Fruit fly (Drosophila melanogaster) whole organism, wandering third instar larva: ENCODE data around the gene CG13627.

Experiments used
- Abd-B ChIP-seq: fragments of >200 bp; optimal IDR thresholded peaks from 2 replicates; lab custom pipeline; 2017; ENCODE audit warnings: missing biosample characterization, missing genetic modification characterization
- CG32264 ChIP-seq: fragments of 200-800 bp; sonication (Bioruptor generic); optimal IDR thresholded peaks from 2 replicates; lab custom pipeline; 2016; ENCODE audit warnings: missing biosample characterization, missing genetic modification characterization
- CG9705 ChIP-seq: fragments of 200-800 bp; sonication (Bioruptor generic); optimal IDR thresholded peaks from 2 replicates; lab custom pipeline; 2018; ENCODE audit warnings: missing biosample characterization, mild to moderate bottlenecking, missing genetic modification characterization
- CrebA ChIP-seq: fragments of 200-800 bp; sonication (Bioruptor generic); optimal IDR thresholded peaks from 2 replicates; lab custom pipeline; 2016; ENCODE audit warnings: missing biosample characterization, mild to moderate bottlenecking, missing genetic modification characterization, borderline replicate concordance
- Dfd ChIP-seq: fragments of >200 bp; optimal IDR thresholded peaks from 2 replicates; lab custom pipeline; 2017; ENCODE audit warnings: missing biosample characterization, missing genetic modification characterization
- Dif ChIP-seq: fragments of 200-275, 200-300 bp; sonication (Bioruptor generic); optimal IDR thresholded peaks from 2 replicates; lab custom pipeline; 2018; ENCODE audit warnings: missing biosample characterization, missing genetic modification characterization; ENCODE audit not compliant: partially characterized antibody
- GATAd ChIP-seq: sonication (Bioruptor generic); optimal IDR thresholded peaks from 2 replicates; lab custom pipeline; 2016; ENCODE audit warnings: missing biosample characterization, missing genetic modification characterization
- Hnf4 ChIP-seq: fragments of 200-800 bp; sonication (Bioruptor generic); optimal IDR thresholded peaks from 2 replicates; lab custom pipeline; 2016; ENCODE audit warnings: missing biosample characterization, mild to moderate bottlenecking, missing genetic modification characterization
- Hr78 ChIP-seq: fragments of >200 bp; optimal IDR thresholded peaks from 2 replicates; lab custom pipeline; 2017; ENCODE audit warnings: missing biosample characterization, missing genetic modification characterization
- Hr83 ChIP-seq: fragments of 200-300 bp; sonication (Bioruptor generic); optimal IDR thresholded peaks from 2 replicates; lab custom pipeline; 2016; ENCODE audit warnings: missing biosample characterization, mild to moderate bottlenecking, missing genetic modification characterization, moderate library complexity; ENCODE audit not compliant: poor library complexity, severe bottlenecking
- Jra ChIP-seq: sonication (Bioruptor generic); optimal IDR thresholded peaks from 2 replicates; lab custom pipeline; 2016; ENCODE audit warnings: missing biosample characterization, missing genetic modification characterization
- OdsH ChIP-seq: fragments of 200-800 bp; sonication (Bioruptor generic); optimal IDR thresholded peaks from 2 replicates; lab custom pipeline; 2016; ENCODE audit warnings: missing biosample characterization, mild to moderate bottlenecking, missing genetic modification characterization
- Rel ChIP-seq, 2 experiments: fragments of 200-800 bp; sonication (Bioruptor generic) in 1 of 2; optimal IDR thresholded peaks; 2 replicates in 1 of 2; 3 replicates in 1 of 2; lab custom pipeline; 2016 to 2019; ENCODE audit warnings: mild to moderate bottlenecking in 2 of 2, missing biosample characterization in 2 of 2, missing genetic modification characterization in 2 of 2, moderate library complexity in 1 of 2
- Vsx2 ChIP-seq: fragments of 200-300, 225-300 bp; sonication (Bioruptor generic); optimal IDR thresholded peaks from 2 replicates; lab custom pipeline; 2018; ENCODE audit warnings: missing biosample characterization, missing genetic modification characterization; ENCODE audit not compliant: partially characterized antibody
- dl ChIP-seq, 2 experiments: fragments of 175-275, 200-275 bp in 1 of 2; fragments of 200-275 bp in 1 of 2; sonication (Bioruptor generic); optimal IDR thresholded peaks; lab custom pipeline; 2018; ENCODE audit warnings: mild to moderate bottlenecking in 2 of 2, missing biosample characterization in 2 of 2, missing genetic modification characterization in 2 of 2, moderate library complexity in 2 of 2; ENCODE audit not compliant: partially characterized antibody in 2 of 2, insufficient read depth in 1 of 2
- dmrt93B ChIP-seq: fragments of 200-800 bp; sonication (Bioruptor generic); optimal IDR thresholded peaks from 2 replicates; lab custom pipeline; 2018; ENCODE audit warnings: missing biosample characterization, mild to moderate bottlenecking, missing genetic modification characterization
- ey ChIP-seq: fragments of 200-800 bp; sonication (Bioruptor generic); optimal IDR thresholded peaks from 2 replicates; lab custom pipeline; 2016; ENCODE audit warnings: missing biosample characterization, missing genetic modification characterization
- foxo ChIP-seq, 2 experiments: fragments of 200-800 bp; sonication (Bioruptor generic); optimal IDR thresholded peaks; 2 replicates in 1 of 2; 3 replicates in 1 of 2; lab custom pipeline; 2016 to 2017; ENCODE audit warnings: missing biosample characterization in 2 of 2, missing genetic modification characterization in 2 of 2
- fru ChIP-seq: fragments of 200-800 bp; sonication (Bioruptor generic); optimal IDR thresholded peaks from 3 replicates; lab custom pipeline; 2016; ENCODE audit warnings: missing biosample characterization, mild to moderate bottlenecking, missing genetic modification characterization
- jim ChIP-seq: fragments of 175-275, 200-325 bp; sonication (Bioruptor generic); optimal IDR thresholded peaks from 2 replicates; lab custom pipeline; 2016; ENCODE audit warnings: missing biosample characterization, mild to moderate bottlenecking, missing genetic modification characterization
- rgr ChIP-seq: fragments of 200-800 bp; sonication (Bioruptor generic); optimal IDR thresholded peaks from 3 replicates; lab custom pipeline; 2016; ENCODE audit warnings: missing biosample characterization, mild to moderate bottlenecking, missing genetic modification characterization
- sage ChIP-seq: fragments of 200-800 bp; sonication (Bioruptor generic); optimal IDR thresholded peaks from 2 replicates; lab custom pipeline; 2016; ENCODE audit warnings: missing biosample characterization, mild to moderate bottlenecking, missing genetic modification characterization
- sv ChIP-seq: fragments of 200-800 bp; sonication (Bioruptor generic); optimal IDR thresholded peaks from 3 replicates; lab custom pipeline; 2016; ENCODE audit warnings: missing biosample characterization, missing genetic modification characterization
- tai ChIP-seq: sonication (Bioruptor generic); optimal IDR thresholded peaks from 2 replicates; lab custom pipeline; 2016; ENCODE audit warnings: missing biosample characterization, missing genetic modification characterization
- usp ChIP-seq: fragments of >200 bp; optimal IDR thresholded peaks from 2 replicates; lab custom pipeline; 2017; ENCODE audit warnings: missing biosample characterization, missing genetic modification characterization
- woc ChIP-seq: sonication (Bioruptor generic); optimal IDR thresholded peaks from 2 replicates; lab custom pipeline; 2016; ENCODE audit warnings: missing biosample characterization, mild to moderate bottlenecking, missing genetic modification characterization

Gene CG13627

DNA sequence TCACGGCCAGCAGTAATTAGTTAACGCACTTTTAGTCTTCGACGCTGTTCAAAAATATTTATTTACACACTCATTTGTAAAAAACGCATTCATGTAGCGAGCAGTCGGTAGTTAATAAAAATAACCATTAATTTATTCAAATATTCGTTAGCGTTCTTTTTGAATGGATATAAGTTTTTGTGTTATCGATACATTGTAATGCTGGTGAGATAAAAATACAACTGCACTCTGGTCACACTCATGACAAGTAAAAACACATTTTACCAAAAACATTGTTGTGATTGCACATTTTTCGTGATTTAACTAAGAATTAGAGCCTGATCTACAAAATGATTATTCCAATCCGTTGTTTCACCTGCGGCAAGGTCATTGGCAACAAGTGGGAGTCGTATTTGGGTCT, 4.7 kb downstream of the CG13627 start, which contains the start of gene Polr2L:
Gene Polr2L, plus strand, starts transcription at position 223 of the 400 bp plus-strand sequence.
- TF ChIP-seq Hr83 (GFP tag; lab: Kevin White, UChicago) (no peak), Jra (GFP tag; lab: Kevin White, UChicago) (no peak), fru (GFP tag; lab: Kevin White, UChicago) (no peak), CrebA (no peak), Hnf4 (no peak), tai (GFP tag; lab: Kevin White, UChicago) (no peak)

DNA sequence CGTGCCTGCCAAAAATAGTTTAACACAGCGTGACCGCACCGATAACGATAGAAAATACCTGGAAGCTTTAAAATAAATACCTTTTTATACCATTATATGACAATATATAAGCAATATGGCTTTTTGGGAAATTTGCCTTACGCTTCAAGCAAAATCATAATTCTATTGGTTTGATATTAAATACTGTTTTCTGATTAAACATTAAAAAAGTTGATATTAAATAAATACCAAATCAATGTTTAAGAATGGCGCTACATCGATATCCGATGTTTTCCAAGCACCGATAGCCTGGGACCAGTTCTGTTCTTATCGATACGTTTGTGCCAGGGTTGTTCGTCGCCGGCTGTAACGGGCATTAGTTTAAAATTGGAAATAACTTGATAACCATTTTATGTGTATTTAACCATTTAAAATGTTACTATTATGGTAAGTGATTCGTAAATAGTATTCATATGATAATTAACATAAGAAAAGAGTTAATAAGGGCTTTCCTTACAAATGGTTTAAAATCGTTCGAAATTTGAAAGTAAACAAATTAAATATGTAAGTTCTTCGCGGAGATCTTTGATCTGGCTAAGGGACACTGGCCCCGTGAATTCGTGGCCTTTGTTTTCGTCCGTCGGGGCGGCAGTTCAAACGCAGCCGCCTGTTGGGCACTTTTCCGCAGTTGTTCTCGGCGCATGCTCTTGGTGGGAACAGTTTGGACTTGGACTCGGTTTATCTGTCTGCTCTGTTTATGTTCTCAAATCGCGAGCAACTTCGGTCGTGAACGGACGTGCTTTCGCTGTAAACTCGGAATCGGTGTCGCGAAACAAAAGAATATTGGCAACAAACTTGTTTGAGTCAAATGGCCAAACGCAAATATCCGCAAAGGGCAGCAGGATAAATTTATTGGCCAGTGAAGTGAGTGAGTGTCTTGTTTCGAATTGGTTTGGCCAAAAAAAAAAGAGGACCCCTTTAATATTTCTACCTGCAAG, 7.0 kb downstream of the CG13627 start, which contains the start of the genes CG13630 and tok:
Gene CG13630, minus strand, starts transcription at position 51 of the 977 bp plus-strand sequence.
Gene tok, plus strand, starts transcription at position 384 of the 977 bp plus-strand sequence.
- TF ChIP-seq OdsH (GFP tag; lab: Kevin White, UChicago) (no peak), Jra (GFP tag; lab: Kevin White, UChicago) (no peak), CrebA (no peak), Vsx2 (GFP tag; lab: Kevin White, UChicago) (peak; percentile 38), dl (GFP tag; optimal IDR thresholded peaks at IDR 0.05; lab: Kevin White, UChicago; ENCODE audit: insufficient read depth in 1 of 2, partially characterized antibody in 2 of 2) (no peak), dmrt93B (GFP tag; lab: Kevin White, UChicago) (no peak), Hr78 (GFP tag; lab: Kevin White, UChicago) (no peak), Hr83 (GFP tag; lab: Kevin White, UChicago) (no peak), Rel (GFP tag; optimal IDR thresholded peaks at IDR 0.05; lab: Kevin White, UChicago) (no peak), Rel (tag; optimal IDR thresholded peaks at IDR 0.05; lab: Kevin White, UChicago) (peak; percentile 13), sv (GFP tag; lab: Kevin White, UChicago) (no peak), Dif (GFP tag; lab: Kevin White, UChicago) (peak; percentile 53), Hnf4 (peak; percentile 39), Dfd (GFP tag; lab: Kevin White, UChicago) (no peak), rgr (peak; percentile 27), CG32264 (GFP tag; lab: Kevin White, UChicago) (no peak), woc (GFP tag; lab: Kevin White, UChicago) (no peak), GATAd (GFP tag; lab: Kevin White, UChicago) (no peak)
- TF ChIP-seq, all 38 proteins: peak for 5

DNA sequence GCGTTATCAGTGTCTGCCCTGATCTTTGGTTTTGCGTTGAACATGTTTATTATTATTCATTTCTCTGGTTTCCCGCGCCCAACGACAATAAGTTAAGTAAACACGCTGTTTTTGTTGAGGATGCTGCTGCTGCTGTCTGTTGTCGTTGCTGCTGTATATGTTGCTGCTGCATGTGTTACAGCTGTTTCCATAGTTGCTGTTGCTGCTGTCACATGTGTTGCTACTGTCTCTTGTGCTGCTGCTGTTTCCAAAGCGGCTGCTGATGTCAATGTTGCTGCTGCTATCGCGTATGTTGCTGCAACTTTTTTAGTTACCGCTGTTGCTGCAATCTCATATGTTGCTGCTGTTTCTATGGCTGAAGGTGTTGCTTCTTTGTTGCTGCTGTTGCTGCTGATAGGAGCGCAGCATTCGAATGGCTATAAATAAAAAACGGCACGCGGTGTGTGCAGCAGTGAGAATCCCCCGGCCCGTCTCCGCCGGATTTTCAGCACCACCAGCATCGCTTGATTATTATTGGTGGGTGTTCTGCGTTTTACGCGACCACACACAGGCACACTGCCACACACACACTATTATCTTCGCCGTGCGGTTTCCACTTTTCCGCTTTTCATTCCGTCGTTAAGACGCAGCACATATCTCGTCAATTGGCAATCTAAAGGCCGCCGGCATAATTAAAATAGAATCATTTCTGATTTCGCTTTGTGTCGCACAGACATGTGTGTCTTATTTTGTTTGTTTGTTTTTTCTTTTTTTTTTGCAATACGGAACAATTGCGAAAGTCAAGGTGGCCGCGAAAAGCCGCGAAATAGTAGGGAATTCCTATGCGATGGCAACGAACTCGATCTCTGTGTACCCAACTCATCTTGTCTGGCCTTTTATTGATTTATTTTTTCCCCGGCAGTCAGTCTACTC, 8.1 kb downstream of the CG13627 start:
- TF ChIP-seq Dfd (GFP tag; lab: Kevin White, UChicago) (peak; percentile 72), dmrt93B (GFP tag; lab: Kevin White, UChicago) (no peak)

DNA sequence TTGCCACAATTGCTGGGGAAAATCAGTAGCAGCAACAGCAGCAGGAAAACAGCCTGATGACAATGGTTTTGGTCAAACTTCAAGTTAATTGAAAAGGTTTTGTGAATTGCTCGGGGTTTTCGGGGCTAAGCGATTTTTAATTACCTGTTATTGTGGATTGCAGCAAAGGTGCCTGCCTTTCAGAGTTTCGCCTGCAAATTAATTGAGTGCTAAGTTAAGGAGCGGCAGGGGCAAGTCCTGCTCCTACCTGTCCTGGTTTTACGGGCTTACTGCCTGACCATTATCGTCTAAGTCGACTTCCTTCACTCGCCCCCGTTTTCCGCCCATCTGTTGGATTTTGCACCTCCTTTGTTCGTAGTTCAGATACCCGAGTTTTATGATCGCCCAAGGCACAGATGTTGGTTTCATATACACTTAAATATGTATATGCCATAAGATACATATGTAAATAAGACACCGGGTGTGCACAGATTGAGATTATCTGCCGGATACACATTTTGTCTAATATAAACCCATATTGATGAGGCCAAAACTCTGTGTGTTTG, 13.8 kb downstream of the CG13627 start:
- TF ChIP-seq ey = no peak
- TF ChIP-seq OdsH (GFP tag; lab: Kevin White, UChicago) = no peak
- TF ChIP-seq sage = no peak
- TF ChIP-seq CG32264 (GFP tag; lab: Kevin White, UChicago) = no peak
- no peak for TF ChIP-seq CG9705 (GFP tag; lab: Kevin White, UChicago)
- no peak for TF ChIP-seq foxo (GFP tag; optimal IDR thresholded peaks at IDR 0.05; lab: Kevin White, UChicago)
- no peak for TF ChIP-seq sv (GFP tag; lab: Kevin White, UChicago)
- TF ChIP-seq usp (GFP tag; lab: Kevin White, UChicago) = no peak
- no peak for TF ChIP-seq Abd-B (GFP tag; lab: Kevin White, UChicago)
- TF ChIP-seq GATAd (GFP tag; lab: Kevin White, UChicago) = no peak
- TF ChIP-seq jim = no peak
